Worm (Caenorhabditis elegans) whole organism, L1 larva: ENCODE measurements around the gene srbc-24.
A peak's percentile ranks its signal among the peaks of the same experiment; 100 is the strongest.

Source experiments
- C16A3.4 ChIP-seq: fragments of 150-350 bp; optimal IDR thresholded peaks from 2 replicates; lab custom pipeline; 2014; ENCODE audit warnings: missing biosample characterization, missing genetic modification characterization
- Y116A8C.19 ChIP-seq: sonication (generic microtip); optimal IDR thresholded peaks from 2 replicates; lab custom pipeline; 2016; ENCODE audit warnings: missing compliant biosample characterization, missing genetic modification characterization, borderline replicate concordance
- aha-1 ChIP-seq: fragments of 150-350 bp; optimal IDR thresholded peaks from 2 replicates; lab custom pipeline; 2014; ENCODE audit warnings: missing biosample characterization, missing genetic modification characterization
- alr-1 ChIP-seq: fragments of 200-800 bp; sonication (Bioruptor generic); optimal IDR thresholded peaks from 2 replicates; lab custom pipeline; 2018; ENCODE audit warnings: borderline replicate concordance, mild to moderate bottlenecking, missing genetic modification characterization, missing compliant biosample characterization
- ceh-82 ChIP-seq, 3 experiments: fragments of 150-350 bp in 1 of 3; sonication (generic microtip) in 2 of 3; optimal IDR thresholded peaks; 2 replicates each; lab custom pipeline; 2014 to 2017; ENCODE audit warnings: missing biosample characterization in 3 of 3, missing genetic modification characterization in 3 of 3
- dpl-1 ChIP-seq, 3 experiments: fragments of 150-350 bp in 2 of 3; sonication (generic microtip) in 1 of 3; optimal IDR thresholded peaks; 2 replicates each; lab custom pipeline; 2014 to 2017; ENCODE audit warnings: missing biosample characterization in 3 of 3, missing genetic modification characterization in 3 of 3, missing genetic modification reagents in 3 of 3
- efl-1 ChIP-seq, 4 experiments: fragments of 150-350 bp; optimal IDR thresholded peaks in 3 of 4; peaks in 1 of 4; 1 replicate in 1 of 4; 2 replicates in 3 of 4; lab custom pipeline; 2014; ENCODE audit warnings: missing biosample characterization in 2 of 4, missing genetic modification characterization in 2 of 4, missing genetic modification reagents in 2 of 4
- egl-13 ChIP-seq: sonication (generic microtip); optimal IDR thresholded peaks from 2 replicates; lab custom pipeline; 2016; ENCODE audit warnings: missing genotype, missing genetic modification reagents, missing genetic modification characterization, missing compliant biosample characterization
- egl-27 ChIP-seq, 2 experiments: fragments of 150-350 bp in 1 of 2; sonication (generic microtip); optimal IDR thresholded peaks; 3 replicates each; lab custom pipeline; 2017 to 2018; ENCODE audit warnings: missing biosample characterization in 2 of 2, missing genetic modification characterization in 2 of 2, missing genetic modification reagents in 2 of 2
- fkh-10 ChIP-seq: sonication (generic microtip); optimal IDR thresholded peaks from 2 replicates; lab custom pipeline; 2017; ENCODE audit warnings: missing biosample characterization, missing genetic modification reagents, missing genetic modification characterization
- fkh-8 ChIP-seq: sonication (generic microtip); optimal IDR thresholded peaks from 2 replicates; lab custom pipeline; 2016; ENCODE audit warnings: mild to moderate bottlenecking, missing genetic modification characterization, missing compliant biosample characterization
- fos-1 ChIP-seq: fragments of 150-350 bp; optimal IDR thresholded peaks from 2 replicates; lab custom pipeline; 2014; ENCODE audit warnings: missing biosample characterization, missing genetic modification characterization
- hlh-17 ChIP-seq: fragments of 200-800 bp; sonication (Bioruptor generic); optimal IDR thresholded peaks from 2 replicates; lab custom pipeline; 2018; ENCODE audit warnings: missing genetic modification characterization, mild to moderate bottlenecking, missing compliant biosample characterization, moderate library complexity, borderline replicate concordance
- irx-1 ChIP-seq: sonication (generic microtip); optimal IDR thresholded peaks from 2 replicates; lab custom pipeline; 2016; ENCODE audit warnings: missing genetic modification characterization, missing compliant biosample characterization
- jun-1 ChIP-seq: fragments of 150-350 bp; optimal IDR thresholded peaks from 2 replicates; lab custom pipeline; 2014; ENCODE audit warnings: missing biosample characterization, missing genetic modification reagents, missing genetic modification characterization
- lin-14 ChIP-seq: fragments of 200-800 bp; sonication (Bioruptor generic); optimal IDR thresholded peaks from 2 replicates; lab custom pipeline; 2018; ENCODE audit warnings: mild to moderate bottlenecking, missing genetic modification characterization, moderate library complexity, missing compliant biosample characterization
- lin-39 ChIP-seq: fragments of 150-350 bp; optimal IDR thresholded peaks from 2 replicates; lab custom pipeline; 2014; ENCODE audit warnings: missing biosample characterization, missing genetic modification reagents, missing genetic modification characterization
- lsy-2 ChIP-seq, 2 experiments: fragments of 150-350 bp; optimal IDR thresholded peaks; 2 replicates each; lab custom pipeline; 2014; ENCODE audit warnings: missing biosample characterization in 2 of 2, missing genetic modification characterization in 2 of 2
- mab-9 ChIP-seq: fragments of 200-800 bp; sonication (Bioruptor generic); IDR thresholded peaks from 2 replicates; pipeline ENCODE4 v1.3.6; 2022; ENCODE audit warnings: missing genetic modification reagents, missing genetic modification characterization, missing compliant biosample characterization
- nhr-12 ChIP-seq: sonication (generic microtip); optimal IDR thresholded peaks from 2 replicates; lab custom pipeline; 2017; ENCODE audit warnings: missing biosample characterization, missing genetic modification characterization
- nhr-237 ChIP-seq: fragments of 150-350 bp; optimal IDR thresholded peaks from 2 replicates; lab custom pipeline; 2014; ENCODE audit warnings: missing biosample characterization, missing genetic modification characterization
- nhr-77 ChIP-seq: fragments of 150-350 bp; optimal IDR thresholded peaks from 2 replicates; lab custom pipeline; 2014; ENCODE audit warnings: missing biosample characterization, missing genetic modification characterization
- pag-3 ChIP-seq: sonication (generic microtip); optimal IDR thresholded peaks from 2 replicates; lab custom pipeline; 2017; ENCODE audit warnings: missing genetic modification characterization, mild to moderate bottlenecking, missing compliant biosample characterization, antibody characterized with exemption, borderline replicate concordance; ENCODE audit not compliant: insufficient read depth
- pax-3 ChIP-seq: fragments of 200-800 bp; sonication (Bioruptor generic); optimal IDR thresholded peaks from 2 replicates; lab custom pipeline; 2018; ENCODE audit warnings: mild to moderate bottlenecking, missing genetic modification characterization, moderate library complexity, missing compliant biosample characterization
- pqm-1 ChIP-seq: sonication (generic microtip); optimal IDR thresholded peaks from 3 replicates; lab custom pipeline; 2017; ENCODE audit warnings: missing biosample characterization, missing genetic modification characterization
- rnt-1 ChIP-seq: sonication (generic microtip); optimal IDR thresholded peaks from 2 replicates; lab custom pipeline; 2016; ENCODE audit warnings: mild to moderate bottlenecking, missing genetic modification characterization, moderate library complexity, missing compliant biosample characterization
- skn-1 ChIP-seq: fragments of 150-350 bp; optimal IDR thresholded peaks from 2 replicates; lab custom pipeline; 2014; ENCODE audit warnings: missing biosample characterization, missing genetic modification characterization
- snu-23 ChIP-seq: sonication (generic microtip); optimal IDR thresholded peaks from 2 replicates; lab custom pipeline; 2016; ENCODE audit warnings: missing genetic modification characterization, missing compliant biosample characterization
- sox-4 ChIP-seq: sonication (generic microtip); optimal IDR thresholded peaks from 2 replicates; lab custom pipeline; 2016; ENCODE audit warnings: missing genetic modification characterization, missing compliant biosample characterization
- sptf-1 ChIP-seq: fragments of 150-350 bp; optimal IDR thresholded peaks from 2 replicates; lab custom pipeline; 2014; ENCODE audit warnings: missing biosample characterization, missing genetic modification characterization
- sup-37 ChIP-seq: fragments of 200-800 bp; sonication (Bioruptor generic); optimal IDR thresholded peaks from 2 replicates; lab custom pipeline; 2018; ENCODE audit warnings: mild to moderate bottlenecking, missing genetic modification characterization, missing compliant biosample characterization
- unc-30 ChIP-seq: sonication (generic microtip); optimal IDR thresholded peaks from 2 replicates; lab custom pipeline; 2017; ENCODE audit warnings: missing biosample characterization, missing genetic modification characterization
- unc-98 ChIP-seq: fragments of 200-800 bp; sonication (Bioruptor generic); IDR thresholded peaks from 2 replicates; pipeline ENCODE4 v1.3.6; 2022; ENCODE audit warnings: missing genetic modification characterization, missing compliant biosample characterization
- zip-4 ChIP-seq: fragments of 200-800 bp; sonication (Bioruptor generic); optimal IDR thresholded peaks from 2 replicates; lab custom pipeline; 2018; ENCODE audit warnings: mild to moderate bottlenecking, missing genetic modification characterization, moderate library complexity, missing compliant biosample characterization
- ztf-11 ChIP-seq, 2 experiments: sonication (generic microtip); optimal IDR thresholded peaks; 2 replicates each; lab custom pipeline; 2016 to 2017; ENCODE audit warnings: missing genetic modification characterization in 2 of 2, missing biosample characterization in 1 of 2, missing compliant biosample characterization in 1 of 2
- ztf-4 ChIP-seq: fragments of 150-350 bp; optimal IDR thresholded peaks from 2 replicates; lab custom pipeline; 2014; ENCODE audit warnings: missing biosample characterization, missing genetic modification characterization

Gene srbc-24

DNA sequence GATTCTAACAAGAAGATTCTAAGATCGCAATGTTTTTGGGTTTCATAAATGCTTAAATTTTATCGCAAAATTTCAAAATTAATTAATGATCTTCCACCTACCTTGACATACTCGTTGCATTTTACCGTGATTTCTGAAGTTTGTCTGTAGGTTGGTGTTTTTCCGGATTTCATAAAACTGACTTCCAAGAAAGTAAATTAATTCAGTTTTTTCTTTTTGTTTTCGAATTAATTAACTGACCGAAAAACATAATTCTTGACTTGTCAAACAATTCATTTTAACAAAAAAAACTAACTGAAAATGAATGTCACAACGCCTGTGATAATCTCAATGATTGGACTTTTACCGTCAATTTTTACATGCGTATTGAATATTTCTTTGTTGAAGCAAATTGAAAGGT lies 30.2 kb downstream of the srbc-24 start, which contains the start of gene srbc-16:
Gene srbc-16, plus strand, starts transcription at position 301 of the 400 bp plus-strand sequence.
- TF ChIP-seq C16A3.4 (tag; lab: Kevin White, UChicago) (no peak), dpl-1 (GFP tag; optimal IDR thresholded peaks at IDR 0.05; lab: Kevin White, UChicago) (no peak), hlh-17 (no peak), skn-1 (tag; lab: Kevin White, UChicago) (no peak), lsy-2 (tag; optimal IDR thresholded peaks at IDR 0.05; lab: Kevin White, UChicago) (no peak), ztf-11 (tag; optimal IDR thresholded peaks at IDR 0.05; lab: Kevin White, UChicago) (no peak), mab-9 (GFP tag; lab: Robert Waterston, UW) (no peak), pax-3 (no peak), lin-39 (tag; lab: Kevin White, UChicago) (no peak), aha-1 (no peak), sup-37 (GFP tag; lab: Kevin White, UChicago) (no peak), fkh-10 (no peak), jun-1 (tag; lab: Kevin White, UChicago) (no peak)

ce11 chrV:2183162-2183561 lies 31.6 kb downstream of the srbc-24 start, which contains the start of gene cyp-33C2:
cyp-33C2 (plus strand) TSS chrV:2183488.
- TF ChIP-seq unc-30 (tag; lab: Kevin White, UChicago): no peak
- peak in 1 of 2 experiments; percentile 2 for TF ChIP-seq efl-1 (optimal IDR thresholded peaks at IDR 0.05; lab: Kevin White, UChicago)
- TF ChIP-seq efl-1 (GFP tag; optimal IDR thresholded peaks at IDR 0.05 in 1 of 2; lab: Kevin White, UChicago): peak in 1 of 2 experiments; percentile 84
- TF ChIP-seq Y116A8C.19: no peak
- no peak for TF ChIP-seq alr-1 (tag; lab: Kevin White, UChicago)
- TF ChIP-seq nhr-77 (tag; lab: Kevin White, UChicago): no peak

DNA sequence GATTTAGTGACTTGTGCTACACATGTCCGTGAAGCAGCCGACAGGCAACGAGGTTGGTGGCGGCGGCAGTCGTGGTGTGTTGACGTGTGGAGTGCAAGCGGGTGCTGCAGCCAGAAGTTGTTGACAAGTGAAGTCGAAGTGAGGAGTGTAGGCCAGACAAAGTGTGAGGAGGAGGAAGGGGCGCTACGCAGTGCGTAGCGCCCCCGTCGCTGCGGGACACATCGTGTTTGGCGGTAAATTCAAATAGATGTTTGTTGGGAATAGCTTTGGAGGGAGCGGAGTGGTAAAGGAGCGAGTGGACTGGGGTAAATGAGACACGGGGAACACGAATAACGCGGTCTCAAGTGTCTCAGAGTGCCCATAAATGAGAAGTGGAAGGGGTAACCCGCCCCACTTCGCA lies 33.9 kb downstream of the srbc-24 start:
- no peak for TF ChIP-seq nhr-237 (tag; lab: Kevin White, UChicago)
- peak in 1 of 3 experiments; percentile 1 for TF ChIP-seq dpl-1 (GFP tag; optimal IDR thresholded peaks at IDR 0.05; lab: Kevin White, UChicago)
- TF ChIP-seq lin-14 (GFP tag; lab: Kevin White, UChicago): no peak
- TF ChIP-seq sox-4: no peak
- no peak for TF ChIP-seq unc-30 (tag; lab: Kevin White, UChicago)
- TF ChIP-seq fkh-8 (tag; lab: Kevin White, UChicago): no peak
- TF ChIP-seq ceh-82 (tag; optimal IDR thresholded peaks at IDR 0.05; lab: Kevin White, UChicago): no peak
- no peak for TF ChIP-seq egl-13 (tag; lab: Kevin White, UChicago)
- TF ChIP-seq efl-1 (optimal IDR thresholded peaks at IDR 0.05; lab: Kevin White, UChicago): no peak
- peak in 1 of 2 experiments; percentile 10 for TF ChIP-seq efl-1 (GFP tag; optimal IDR thresholded peaks at IDR 0.05 in 1 of 2; lab: Kevin White, UChicago)
- TF ChIP-seq ztf-4 (tag; lab: Kevin White, UChicago): no peak
- TF ChIP-seq fos-1 (tag; lab: Kevin White, UChicago): no peak
- TF ChIP-seq egl-27 (tag; optimal IDR thresholded peaks at IDR 0.05; lab: Kevin White, UChicago): no peak
- TF ChIP-seq rnt-1 (tag; lab: Kevin White, UChicago): no peak
- TF ChIP-seq unc-98: no peak
- no peak for TF ChIP-seq irx-1 (tag; lab: Kevin White, UChicago)
- no peak for TF ChIP-seq pag-3 (tag; lab: Kevin White, UChicago)
- no peak for TF ChIP-seq nhr-12
- no peak for TF ChIP-seq sptf-1 (tag; lab: Kevin White, UChicago)

DNA sequence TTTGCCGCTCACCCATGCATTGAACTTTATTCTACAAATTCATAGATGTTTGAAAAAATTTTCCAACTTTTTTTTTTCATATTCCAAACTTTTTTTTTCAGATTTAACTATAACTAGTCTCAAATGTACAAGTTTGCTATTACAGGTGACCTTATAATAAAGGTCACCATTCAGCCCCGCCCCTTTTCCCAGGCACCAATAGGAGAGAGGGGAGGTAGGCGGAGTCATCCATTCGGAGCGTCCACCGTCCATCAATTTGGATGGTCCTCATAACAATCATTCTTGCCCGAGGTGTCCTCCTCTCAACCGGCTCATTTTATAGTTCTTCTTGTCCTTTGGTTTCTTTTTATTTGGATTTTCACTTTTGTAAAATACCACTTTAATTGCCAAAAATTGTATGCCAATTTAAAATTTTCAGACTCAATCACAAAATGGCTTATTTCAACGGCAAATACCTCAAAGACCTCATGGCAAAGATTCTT lies 36.3 kb downstream of the srbc-24 start, which contains the start of gene Y5H2B.3:
Gene Y5H2B.3, plus strand, starts transcription at position 432 of the 482 bp plus-strand sequence.
- TF ChIP-seq pqm-1: no peak
- no peak for TF ChIP-seq zip-4
- no peak for TF ChIP-seq dpl-1 (GFP tag; optimal IDR thresholded peaks at IDR 0.05; lab: Kevin White, UChicago)
- no peak for TF ChIP-seq snu-23
- no peak for TF ChIP-seq Y116A8C.19
- TF ChIP-seq, all 84 proteins: peak for 0
